Fruit fly (Drosophila melanogaster): ENCODE data around the gene Fadd.

The Fadd gene

DNA sequence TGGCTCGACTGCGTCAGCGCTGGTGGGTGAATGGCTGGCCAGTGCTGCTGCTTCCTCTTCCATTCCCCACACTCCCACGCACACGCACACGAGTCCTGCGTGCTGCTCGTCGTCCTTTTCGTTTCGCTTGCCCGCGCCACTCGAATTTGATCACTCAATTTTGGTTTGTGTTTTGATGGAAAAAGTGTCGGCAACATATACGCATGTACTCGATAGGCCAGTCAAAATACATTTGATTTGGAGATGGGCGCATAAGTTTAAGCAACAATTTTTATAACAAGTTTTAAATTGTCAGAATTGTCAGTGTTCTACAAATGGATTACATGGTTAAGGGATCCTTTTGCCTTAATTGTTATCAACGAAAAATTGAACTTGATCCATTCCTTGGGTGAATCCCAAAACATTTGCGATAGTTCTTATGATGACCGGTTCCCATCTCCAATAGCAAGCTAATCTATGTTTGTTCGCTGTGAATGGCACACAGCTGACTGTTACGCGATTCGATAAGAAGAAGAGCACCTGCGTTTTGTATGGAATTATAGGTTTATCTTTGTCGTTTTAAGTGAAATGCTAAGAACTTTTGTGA lies 11.1 kb upstream of the Fadd start, which contains the start of the genes Mitofilin and mRpL35 (continued):
- TF ChIP-seq CG14014 (GFP tag; IDR thresholded peaks at IDR 0.05) (no peak), CG6254 (GFP tag; optimal IDR thresholded peaks at IDR 0.05) (no peak), CG7987 (GFP tag; optimal IDR thresholded peaks at IDR 0.05) (no peak), sqz (GFP tag; optimal IDR thresholded peaks at IDR 0.05) (no peak), Chrac-16 (GFP tag; optimal IDR thresholded peaks at IDR 0.05) (peak; percentile 35), Optix (GFP tag; IDR thresholded peaks at IDR 0.05) (no peak), CG18476 (GFP tag; optimal IDR thresholded peaks at IDR 0.05) (no peak), CG9437 (GFP tag; optimal IDR thresholded peaks at IDR 0.05) (peak; percentile 99), CG10267 (tag; optimal IDR thresholded peaks at IDR 0.05) (peak; percentile 36), Ptx1 (GFP tag; IDR thresholded peaks at IDR 0.05) (0 out of 2 replicates have a peak, but pooled peaks have one; percentile 36), CG13894 (tag; optimal IDR thresholded peaks at IDR 0.05) (no peak), CG8281 (tag; optimal IDR thresholded peaks at IDR 0.05) (no peak), CG11398 (GFP tag; optimal IDR thresholded peaks at IDR 0.05) (no peak), nerfin-1 (tag; optimal IDR thresholded peaks at IDR 0.05) (no peak), danr (GFP tag; IDR thresholded peaks at IDR 0.05) (no peak), C15 (GFP tag; IDR thresholded peaks at IDR 0.05) (no peak), CG10959 (GFP tag; IDR thresholded peaks at IDR 0.05) (no peak), Pdp1 (GFP tag; optimal IDR thresholded peaks at IDR 0.05) (peak; percentile 62 to 98), bbx (GFP tag; IDR thresholded peaks at IDR 0.05; ENCODE audit: partially characterized antibody) (peak; percentile 53), CG33557 (GFP tag; optimal IDR thresholded peaks at IDR 0.05) (no peak), Spps (tag; optimal IDR thresholded peaks at IDR 0.05) (no peak), maf-S (GFP tag; optimal IDR thresholded peaks at IDR 0.05) (peak; percentile 31), dmrt99B (tag; optimal IDR thresholded peaks at IDR 0.05) (no peak), ssp (GFP tag; IDR thresholded peaks at IDR 0.05) (no peak), CG7556 (GFP tag; optimal IDR thresholded peaks at IDR 0.05) (peak; percentile 20), E2f2 (GFP tag; IDR thresholded peaks at IDR 0.05) (no peak), Bdp1 (GFP tag; optimal IDR thresholded peaks at IDR 0.05) (no peak), CG11723 (GFP tag; optimal IDR thresholded peaks at IDR 0.05) (no peak), CG12659 (GFP tag; optimal IDR thresholded peaks at IDR 0.05) (peak; percentile 65), CG30403 (GFP tag; optimal IDR thresholded peaks at IDR 0.05) (peak; percentile 63), NFAT (GFP tag; IDR thresholded peaks at IDR 0.05) (peak; percentile 46; the same call in 1 of the 2 replicates), mld (GFP tag; IDR thresholded peaks at IDR 0.05; ENCODE audit: partially characterized antibody) (no peak), NfI (GFP tag; optimal IDR thresholded peaks at IDR 0.05) (no peak), CG6175 (GFP tag; IDR thresholded peaks at IDR 0.05) (no peak), B-H2 (GFP tag; optimal IDR thresholded peaks at IDR 0.05) (peak; percentile 36), Hr51 (GFP tag; optimal IDR thresholded peaks at IDR 0.05) (peak in 1 of 2 experiments; percentile 29), dati (GFP tag; IDR thresholded peaks at IDR 0.05) (no peak), zen2 (GFP tag; IDR thresholded peaks at IDR 0.05; ENCODE audit: partially characterized antibody) (peak; percentile 44; the same call in 1 of the 3 replicates), lilli (GFP tag; optimal IDR thresholded peaks at IDR 0.05) (peak; percentile 52), Ssrp (tag; optimal IDR thresholded peaks at IDR 0.05) (peak; percentile 10), CG6654 (GFP tag; optimal IDR thresholded peaks at IDR 0.05) (no peak), org-1 (GFP tag; optimal IDR thresholded peaks at IDR 0.05) (no peak), Ets65A (GFP tag) (peak; percentile 90), CG9797 (GFP tag; optimal IDR thresholded peaks at IDR 0.05) (peak; percentile 9), CG4707 (GFP tag; optimal IDR thresholded peaks at IDR 0.05) (no peak), so (GFP tag; IDR thresholded peaks at IDR 0.05) (no peak), CG15011 (GFP tag; optimal IDR thresholded peaks at IDR 0.05) (no peak), CG18011 (GFP tag; optimal IDR thresholded peaks at IDR 0.05) (peak; percentile 64), CG16813 (GFP tag; IDR thresholded peaks at IDR 0.05; ENCODE audit: partially characterized antibody) (peak; percentile 78)

All from whole organism, embryonic.